Fruit fly (Drosophila melanogaster): ENCODE measurements around the gene alpha-Man-Ic.

dm6 chr3R:29959329-29959728, 29.1 kb upstream of the alpha-Man-Ic start:
- TF ChIP-seq CG12768 (GFP tag; optimal IDR thresholded peaks at IDR 0.05) (no peak), toe (GFP tag; optimal IDR thresholded peaks at IDR 0.05) (no peak), CG1620 (GFP tag; optimal IDR thresholded peaks at IDR 0.05) (no peak), CG7045 (GFP tag; optimal IDR thresholded peaks at IDR 0.05) (no peak)

Data from whole organism, adult.